Fruit fly (Drosophila melanogaster) whole organism, wandering third instar larva: Measurements from ENCODE around the gene Rap1.

ENCODE experiments used
- CrebA ChIP-seq: fragments of 200-800 bp; sonication (Bioruptor generic); optimal IDR thresholded peaks from 2 replicates; lab custom pipeline; 2016; ENCODE audit warnings: missing biosample characterization, mild to moderate bottlenecking, missing genetic modification characterization, borderline replicate concordance
- Mio ChIP-seq: sonication (Bioruptor generic); optimal IDR thresholded peaks from 2 replicates; lab custom pipeline; 2016; ENCODE audit warnings: missing biosample characterization, missing genetic modification characterization
- Sp1 ChIP-seq: fragments of 200-800 bp; sonication (Bioruptor generic); optimal IDR thresholded peaks from 3 replicates; lab custom pipeline; 2019; ENCODE audit warnings: missing biosample characterization, mild to moderate bottlenecking, missing genetic modification characterization, moderate library complexity
- ey ChIP-seq: fragments of 200-800 bp; sonication (Bioruptor generic); optimal IDR thresholded peaks from 2 replicates; lab custom pipeline; 2016; ENCODE audit warnings: missing biosample characterization, missing genetic modification characterization
- foxo ChIP-seq, 2 experiments: fragments of 200-800 bp; sonication (Bioruptor generic); optimal IDR thresholded peaks; 2 replicates in 1 of 2; 3 replicates in 1 of 2; lab custom pipeline; 2016 to 2017; ENCODE audit warnings: missing biosample characterization in 2 of 2, missing genetic modification characterization in 2 of 2
- fru ChIP-seq: fragments of 200-800 bp; sonication (Bioruptor generic); optimal IDR thresholded peaks from 3 replicates; lab custom pipeline; 2016; ENCODE audit warnings: missing biosample characterization, mild to moderate bottlenecking, missing genetic modification characterization
- h ChIP-seq: fragments of 200-800 bp; sonication (Bioruptor generic); optimal IDR thresholded peaks from 3 replicates; lab custom pipeline; 2016; ENCODE audit warnings: missing biosample characterization, mild to moderate bottlenecking, missing genetic modification characterization
- lola ChIP-seq: fragments of >200 bp; optimal IDR thresholded peaks from 2 replicates; lab custom pipeline; 2017; ENCODE audit warnings: missing biosample characterization, missing genetic modification characterization
- pan ChIP-seq: fragments of >200 bp; optimal IDR thresholded peaks from 2 replicates; lab custom pipeline; 2017
- psq ChIP-seq: fragments of 200-800 bp; sonication (Bioruptor generic); optimal IDR thresholded peaks from 3 replicates; lab custom pipeline; 2017; ENCODE audit warnings: missing biosample characterization, mild to moderate bottlenecking, missing genetic modification characterization, moderate library complexity
- rgr ChIP-seq: fragments of 200-800 bp; sonication (Bioruptor generic); optimal IDR thresholded peaks from 3 replicates; lab custom pipeline; 2016; ENCODE audit warnings: missing biosample characterization, mild to moderate bottlenecking, missing genetic modification characterization
- sage ChIP-seq: fragments of 200-800 bp; sonication (Bioruptor generic); optimal IDR thresholded peaks from 2 replicates; lab custom pipeline; 2016; ENCODE audit warnings: missing biosample characterization, mild to moderate bottlenecking, missing genetic modification characterization
- usp ChIP-seq: fragments of >200 bp; optimal IDR thresholded peaks from 2 replicates; lab custom pipeline; 2017; ENCODE audit warnings: missing biosample characterization, missing genetic modification characterization
- woc ChIP-seq: sonication (Bioruptor generic); optimal IDR thresholded peaks from 2 replicates; lab custom pipeline; 2016; ENCODE audit warnings: missing biosample characterization, mild to moderate bottlenecking, missing genetic modification characterization

- no peak for TF ChIP-seq Sp1 (GFP tag; lab: Kevin White, UChicago)
- TF ChIP-seq h = no peak
- no peak for TF ChIP-seq usp
- TF ChIP-seq foxo (GFP tag; optimal IDR thresholded peaks at IDR 0.05; lab: Kevin White, UChicago) = no peak
- no peak for TF ChIP-seq Mio (GFP tag; lab: Kevin White, UChicago)
- no peak for TF ChIP-seq rgr
- TF ChIP-seq CrebA (GFP tag; lab: Kevin White, UChicago) = no peak
- TF ChIP-seq psq = no peak
- no peak for TF ChIP-seq ey (GFP tag; lab: Kevin White, UChicago)
- TF ChIP-seq lola (GFP tag; lab: Kevin White, UChicago) = no peak
- no peak for TF ChIP-seq pan (lab: Kevin White, UChicago)
- no peak for TF ChIP-seq fru
- TF ChIP-seq sage = no peak
- no peak for TF ChIP-seq woc (GFP tag; lab: Kevin White, UChicago)
These were observed 30.2 kb downstream of the Rap1 start, which contains the start of gene Cpr62Ba for dm6 chr3L:1831753-1832268.
